Worm (Caenorhabditis elegans): ENCODE measurements around the gene spp-10.

DNA sequence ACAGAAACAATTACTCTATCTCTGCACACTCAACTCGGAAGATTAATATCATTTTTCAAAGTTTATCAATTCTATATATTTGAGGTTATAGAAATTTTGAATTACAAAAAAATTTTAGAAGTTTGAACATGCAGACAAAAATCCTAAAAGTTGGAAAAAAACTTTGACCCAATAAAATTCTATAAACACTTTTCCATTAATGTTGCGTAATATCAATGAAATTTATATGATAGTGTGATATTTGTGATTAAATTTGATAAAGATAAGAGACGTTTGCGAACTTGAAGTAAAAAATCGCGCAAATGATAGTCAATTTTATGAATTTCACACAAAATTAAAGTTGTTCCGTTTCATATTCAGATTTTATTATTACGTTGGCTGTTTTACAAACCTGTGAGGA lies 22.9 kb upstream of the spp-10 start:
- no peak for TF ChIP-seq pha-4 (tag; optimal IDR thresholded peaks at IDR 0.05)
- TF ChIP-seq hlh-1 (tag; optimal IDR thresholded peaks at IDR 0.05) = no peak
- no peak for TF ChIP-seq ces-1 (GFP tag; optimal IDR thresholded peaks at IDR 0.05)
- no peak for TF ChIP-seq nhr-28 (tag; optimal IDR thresholded peaks at IDR 0.05)
- no peak for TF ChIP-seq snpc-4 (tag; optimal IDR thresholded peaks at IDR 0.05)
- no peak for TF ChIP-seq lin-13 (tag; optimal IDR thresholded peaks at IDR 0.05)

All from whole organism, mixed stage, embryonic.